Worm (Caenorhabditis elegans) whole organism, L2 larva: ENCODE results near the gene fbxa-144.

Experiments used
- C34F6.9 ChIP-seq: fragments of 150-350 bp; optimal IDR thresholded peaks from 2 replicates; lab custom pipeline; 2014; ENCODE audit warnings: missing biosample characterization, missing genetic modification characterization
- R02D3.7 ChIP-seq: fragments of 150-350 bp; optimal IDR thresholded peaks from 2 replicates; lab custom pipeline; 2014; ENCODE audit warnings: missing biosample characterization, missing genetic modification characterization
- Y55F3AM.14 ChIP-seq: fragments of 200-800 bp; sonication (Bioruptor generic); optimal IDR thresholded peaks from 2 replicates; lab custom pipeline; 2018; ENCODE audit warnings: mild to moderate bottlenecking, missing genetic modification characterization, missing compliant biosample characterization
- ZK546.5 ChIP-seq: sonication (generic microtip); optimal IDR thresholded peaks from 2 replicates; lab custom pipeline; 2017; ENCODE audit warnings: missing biosample characterization, missing genetic modification characterization
- alr-1 ChIP-seq: fragments of 150-350 bp; optimal IDR thresholded peaks from 2 replicates; lab custom pipeline; 2014; ENCODE audit warnings: missing biosample characterization, missing genetic modification characterization
- ama-1 ChIP-seq: fragments of 150-350 bp; optimal IDR thresholded peaks from 2 replicates; lab custom pipeline; 2018; ENCODE audit warnings: inconsistent platforms
- ceh-16 ChIP-seq: fragments of 150-350 bp; optimal IDR thresholded peaks from 2 replicates; lab custom pipeline; 2014; ENCODE audit warnings: missing biosample characterization, missing genetic modification characterization
- ceh-82 ChIP-seq: fragments of 150-350 bp; optimal IDR thresholded peaks from 2 replicates; lab custom pipeline; 2014; ENCODE audit warnings: missing biosample characterization, missing genetic modification characterization
- crh-2 ChIP-seq: sonication (generic microtip); optimal IDR thresholded peaks from 2 replicates; lab custom pipeline; 2017; ENCODE audit warnings: missing biosample characterization, missing genetic modification characterization
- dmd-4 ChIP-seq: sonication (generic microtip); optimal IDR thresholded peaks from 2 replicates; lab custom pipeline; 2017; ENCODE audit warnings: missing biosample characterization, missing genetic modification characterization
- egl-27 ChIP-seq: sonication (generic microtip); optimal IDR thresholded peaks from 3 replicates; lab custom pipeline; 2017; ENCODE audit warnings: missing biosample characterization, missing genetic modification reagents, missing genetic modification characterization
- elt-1 ChIP-seq: fragments of 150-350 bp; optimal IDR thresholded peaks from 2 replicates; lab custom pipeline; 2014; ENCODE audit warnings: missing biosample characterization, missing genetic modification characterization
- elt-3 ChIP-seq: sonication (generic microtip); optimal IDR thresholded peaks from 2 replicates; lab custom pipeline; 2017; ENCODE audit warnings: missing biosample characterization, missing genetic modification characterization
- fos-1 ChIP-seq: fragments of 150-350 bp; optimal IDR thresholded peaks from 2 replicates; lab custom pipeline; 2014; ENCODE audit warnings: missing biosample characterization, missing genetic modification characterization
- gmeb-1 ChIP-seq: fragments of 150-350 bp; optimal IDR thresholded peaks from 2 replicates; lab custom pipeline; 2014; ENCODE audit warnings: missing biosample characterization, missing genetic modification characterization
- lin-11 ChIP-seq: fragments of 150-350 bp; sonication (generic microtip); optimal IDR thresholded peaks from 2 replicates; lab custom pipeline; 2014; ENCODE audit warnings: missing biosample characterization, missing genetic modification characterization, inconsistent platforms, mixed read lengths
- lsy-2 ChIP-seq, 2 experiments: fragments of 150-350 bp in 1 of 2; sonication (generic microtip) in 1 of 2; optimal IDR thresholded peaks; 2 replicates each; lab custom pipeline; 2014 to 2017; ENCODE audit warnings: missing biosample characterization in 2 of 2, missing genetic modification characterization in 2 of 2
- mbf-1 ChIP-seq: sonication (generic microtip); optimal IDR thresholded peaks from 2 replicates; lab custom pipeline; 2017; ENCODE audit warnings: missing biosample characterization, missing genetic modification characterization
- mdl-1 ChIP-seq, 2 experiments: fragments of 150-350 bp in 1 of 2; sonication (generic microtip) in 1 of 2; optimal IDR thresholded peaks; 2 replicates each; lab custom pipeline; 2017; ENCODE audit warnings: missing biosample characterization in 2 of 2, missing genetic modification characterization in 2 of 2
- nhr-11 ChIP-seq: fragments of 150-350 bp; optimal IDR thresholded peaks from 2 replicates; lab custom pipeline; 2014; ENCODE audit warnings: missing biosample characterization, missing genetic modification characterization
- nhr-12 ChIP-seq: fragments of 150-350 bp; optimal IDR thresholded peaks from 2 replicates; lab custom pipeline; 2014; ENCODE audit warnings: missing biosample characterization, missing genetic modification characterization
- nhr-129 ChIP-seq: fragments of 150-350 bp; optimal IDR thresholded peaks from 2 replicates; lab custom pipeline; 2014; ENCODE audit warnings: missing biosample characterization, missing genetic modification characterization
- nhr-237 ChIP-seq: fragments of 150-350 bp; optimal IDR thresholded peaks from 2 replicates; lab custom pipeline; 2014; ENCODE audit warnings: missing biosample characterization, missing genetic modification characterization
- nhr-25 ChIP-seq: fragments of 150-350 bp; sonication (generic microtip); optimal IDR thresholded peaks from 3 replicates; lab custom pipeline; 2014; ENCODE audit warnings: missing biosample characterization, missing genetic modification characterization
- nhr-77 ChIP-seq: fragments of 150-350 bp; optimal IDR thresholded peaks from 2 replicates; lab custom pipeline; 2014; ENCODE audit warnings: missing biosample characterization, missing genetic modification characterization
- sem-4 ChIP-seq: fragments of 150-350 bp; optimal IDR thresholded peaks from 2 replicates; lab custom pipeline; 2014; ENCODE audit warnings: missing biosample characterization, missing genetic modification reagents, missing genetic modification characterization
- sma-3 ChIP-seq: sonication (generic microtip); optimal IDR thresholded peaks from 2 replicates; lab custom pipeline; 2016; ENCODE audit warnings: missing genetic modification reagents, missing genetic modification characterization, missing compliant biosample characterization
- sma-9 ChIP-seq, 2 experiments: fragments of 150-350 bp in 1 of 2; sonication (generic microtip) in 1 of 2; optimal IDR thresholded peaks; 2 replicates each; lab custom pipeline; 2014 to 2016; ENCODE audit warnings: missing genetic modification characterization in 2 of 2, mild to moderate bottlenecking in 1 of 2, missing biosample characterization in 1 of 2, missing compliant biosample characterization in 1 of 2, missing genetic modification reagents in 1 of 2, moderate library complexity in 1 of 2
- unc-39 ChIP-seq: fragments of 150-350 bp; optimal IDR thresholded peaks from 2 replicates; lab custom pipeline; 2014; ENCODE audit warnings: missing biosample characterization, missing genetic modification characterization
- unc-55 ChIP-seq: fragments of 150-350 bp; sonication (generic microtip); optimal IDR thresholded peaks from 3 replicates; lab custom pipeline; 2014; ENCODE audit warnings: missing biosample characterization, missing genetic modification reagents, missing genetic modification characterization
- ztf-1 ChIP-seq: fragments of 200-800 bp; sonication (Bioruptor generic); conservative IDR thresholded peaks from 2 replicates; pipeline ENCODE4 v1.3.6; 2022; ENCODE audit warnings: missing genetic modification characterization, missing compliant biosample characterization
- ztf-11 ChIP-seq: sonication (generic microtip); optimal IDR thresholded peaks from 2 replicates; lab custom pipeline; 2017; ENCODE audit warnings: missing biosample characterization, missing genetic modification characterization
- ztf-4 ChIP-seq: fragments of 150-350 bp; optimal IDR thresholded peaks from 2 replicates; lab custom pipeline; 2014; ENCODE audit warnings: missing biosample characterization, missing genetic modification characterization

Gene fbxa-144

DNA sequence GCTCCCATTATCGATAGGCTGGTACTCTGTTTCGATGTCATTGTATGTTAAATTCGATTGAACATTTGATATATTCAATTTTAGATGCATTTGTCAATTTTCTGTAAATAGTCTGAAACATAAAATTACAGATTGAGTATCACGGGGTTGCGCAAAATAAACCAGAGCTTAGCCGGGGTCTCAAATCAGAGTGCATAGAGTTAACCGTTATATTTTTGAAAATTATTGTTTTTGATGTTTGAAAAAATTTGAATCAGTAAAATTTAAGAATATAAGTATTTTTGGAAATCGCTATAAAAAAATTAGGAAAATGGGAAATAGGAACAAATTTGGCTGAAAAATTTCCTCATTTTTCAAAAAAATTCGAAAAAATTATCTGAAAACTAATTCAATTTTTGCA is 27.0 kb upstream of the fbxa-144 start, which contains the start of gene F10A3.17:
TSS of gene F10A3.17 (minus strand) at position 101 of the 400 bp plus-strand sequence.
- TF ChIP-seq R02D3.7 = no peak
- TF ChIP-seq gmeb-1 (tag; lab: Kevin White, UChicago) = no peak
- TF ChIP-seq unc-39 (tag; lab: Kevin White, UChicago) = no peak
- no peak for TF ChIP-seq egl-27 (tag; lab: Kevin White, UChicago)
- no peak for TF ChIP-seq fos-1 (tag; lab: Kevin White, UChicago)
- no peak for TF ChIP-seq nhr-25

DNA sequence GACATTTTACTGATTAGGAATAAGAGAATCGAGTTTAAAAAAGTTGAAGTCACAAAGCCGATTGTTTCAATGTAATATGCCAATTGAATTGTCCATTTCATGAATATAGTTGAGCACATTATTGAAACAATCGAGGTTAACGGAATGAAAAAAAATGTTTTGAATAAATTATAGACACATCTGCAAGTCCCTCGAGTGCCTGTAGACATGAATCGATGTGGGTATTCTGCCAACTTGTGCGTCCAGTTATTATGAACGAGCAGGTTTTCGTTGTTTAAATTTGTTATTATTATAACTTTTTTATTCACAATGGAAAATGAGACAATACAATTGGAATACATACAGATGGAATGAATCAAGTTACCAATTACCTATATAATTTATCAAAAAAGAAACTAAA is 25.8 kb upstream of the fbxa-144 start, which contains the start of gene str-99:
TSS of gene str-99 (minus strand) at position 101 of the 400 bp plus-strand sequence.
- TF ChIP-seq Y55F3AM.14 (GFP tag; lab: Kevin White, UChicago) (no peak), lin-11 (tag; lab: Kevin White, UChicago) (no peak), dmd-4 (tag; lab: Kevin White, UChicago) (no peak), ztf-4 (tag; lab: Kevin White, UChicago) (no peak), nhr-11 (no peak), mdl-1 (tag; optimal IDR thresholded peaks at IDR 0.05; lab: Kevin White, UChicago) (no peak), ztf-1 (no peak), ZK546.5 (tag; lab: Kevin White, UChicago) (no peak), alr-1 (no peak), nhr-77 (tag; lab: Kevin White, UChicago) (no peak)

DNA sequence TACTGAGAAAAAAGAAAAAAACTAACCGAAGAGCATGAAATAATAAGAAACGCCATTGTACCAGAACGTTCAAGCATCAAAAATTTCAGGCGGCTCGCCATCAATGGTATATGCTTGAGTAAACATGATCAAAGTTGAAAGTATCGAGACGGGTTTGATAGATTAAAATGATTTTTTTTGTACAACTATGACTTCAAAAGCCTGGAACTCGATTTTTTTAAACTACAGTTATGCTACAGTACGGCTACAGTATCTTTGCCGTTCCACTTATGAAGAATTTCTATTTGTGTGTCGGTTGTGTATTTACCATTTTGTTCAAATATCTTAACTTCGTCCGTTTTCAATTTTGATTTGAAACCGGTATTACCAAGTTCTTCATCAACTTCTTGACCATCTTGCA is 22.5 kb upstream of the fbxa-144 start, which contains the start of gene str-97:
TSS of gene str-97 (minus strand) at position 101 of the 400 bp plus-strand sequence.
- TF ChIP-seq fos-1 (tag; lab: Kevin White, UChicago) = no peak
- no peak for TF ChIP-seq unc-55 (GFP tag; lab: Kevin White, UChicago)
- no peak for TF ChIP-seq elt-3 (tag; lab: Kevin White, UChicago)
- TF ChIP-seq dmd-4 (tag; lab: Kevin White, UChicago) = no peak
- TF ChIP-seq, all 48 proteins: peak for 0

DNA sequence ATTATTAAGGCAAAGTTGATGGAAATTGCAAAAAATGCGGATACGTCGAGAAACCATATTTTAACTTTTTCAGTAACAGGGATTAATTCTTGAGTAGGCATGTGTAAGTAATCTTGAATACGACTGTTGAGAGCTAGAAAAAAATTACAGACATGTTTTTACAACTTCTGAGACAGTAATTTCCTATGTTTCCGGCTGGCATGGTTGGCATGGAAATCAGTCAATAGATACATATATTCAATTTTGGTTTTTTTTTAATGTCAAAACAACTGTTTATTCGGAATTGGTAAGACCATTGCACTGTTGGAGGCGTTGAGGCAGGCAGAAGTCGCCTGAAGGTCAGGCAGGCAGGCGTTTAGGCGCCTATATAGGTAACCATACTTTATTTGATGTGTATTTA is 20.8 kb upstream of the fbxa-144 start, which contains the start of gene str-254:
TSS of gene str-254 (minus strand) at position 101 of the 400 bp plus-strand sequence.
- TF ChIP-seq unc-39 (tag; lab: Kevin White, UChicago) (no peak), nhr-12 (no peak), ama-1 (no peak), ceh-82 (tag; lab: Kevin White, UChicago) (no peak), lsy-2 (tag; optimal IDR thresholded peaks at IDR 0.05; lab: Kevin White, UChicago) (no peak)

DNA sequence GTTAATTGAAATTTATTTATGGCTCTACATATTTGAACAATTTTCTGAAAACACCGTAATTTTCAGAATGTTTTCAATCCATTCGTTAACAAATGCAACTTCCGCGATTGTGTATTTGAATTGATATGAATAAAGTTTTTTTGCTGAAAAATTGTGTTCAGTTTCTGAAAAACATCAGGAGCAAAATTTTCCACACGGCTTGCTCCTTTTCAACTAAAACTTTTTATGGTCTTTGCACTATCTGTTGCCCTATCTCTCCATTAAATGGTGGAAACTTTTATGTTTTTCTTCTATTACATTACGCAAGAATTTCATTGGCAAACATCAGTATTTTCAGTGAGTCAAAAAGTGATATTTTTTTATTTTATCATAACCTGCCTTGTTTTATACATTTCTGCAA is 16.2 kb upstream of the fbxa-144 start, which contains the start of gene F10A3.4:
TSS of gene F10A3.4 (plus strand) at position 301 of the 400 bp plus-strand sequence.
- TF ChIP-seq dmd-4 (tag; lab: Kevin White, UChicago) = no peak
- no peak for TF ChIP-seq ceh-16

DNA sequence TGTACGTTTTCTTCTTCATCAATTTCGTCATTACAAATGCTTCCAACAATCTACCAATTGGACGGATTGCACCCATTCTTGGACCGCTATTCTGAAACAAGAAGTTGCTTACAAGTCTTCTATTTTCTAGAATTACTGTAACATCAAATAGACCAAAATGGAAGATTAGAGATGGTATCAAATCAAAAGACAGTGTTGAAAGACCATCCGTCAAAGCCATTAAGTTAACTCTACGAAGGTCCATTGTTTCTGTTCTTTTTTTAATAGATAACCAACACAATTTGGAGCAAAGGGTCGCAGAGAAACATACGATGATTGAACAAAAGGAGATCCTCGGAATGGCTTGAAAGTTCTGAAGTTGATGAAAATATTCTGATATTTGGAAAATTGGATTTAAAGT is 12.4 kb upstream of the fbxa-144 start:
- TF ChIP-seq ZK546.5 (tag; lab: Kevin White, UChicago) = no peak
- no peak for TF ChIP-seq elt-1 (tag; lab: Kevin White, UChicago)
- TF ChIP-seq mdl-1 (tag; optimal IDR thresholded peaks at IDR 0.05; lab: Kevin White, UChicago) = no peak
- TF ChIP-seq crh-2 (tag; lab: Kevin White, UChicago) = no peak
- TF ChIP-seq ama-1 = no peak
- TF ChIP-seq Y55F3AM.14 (GFP tag; lab: Kevin White, UChicago) = no peak
- TF ChIP-seq mbf-1 (tag; lab: Kevin White, UChicago) = no peak
- TF ChIP-seq nhr-237 (tag; lab: Kevin White, UChicago) = no peak

DNA sequence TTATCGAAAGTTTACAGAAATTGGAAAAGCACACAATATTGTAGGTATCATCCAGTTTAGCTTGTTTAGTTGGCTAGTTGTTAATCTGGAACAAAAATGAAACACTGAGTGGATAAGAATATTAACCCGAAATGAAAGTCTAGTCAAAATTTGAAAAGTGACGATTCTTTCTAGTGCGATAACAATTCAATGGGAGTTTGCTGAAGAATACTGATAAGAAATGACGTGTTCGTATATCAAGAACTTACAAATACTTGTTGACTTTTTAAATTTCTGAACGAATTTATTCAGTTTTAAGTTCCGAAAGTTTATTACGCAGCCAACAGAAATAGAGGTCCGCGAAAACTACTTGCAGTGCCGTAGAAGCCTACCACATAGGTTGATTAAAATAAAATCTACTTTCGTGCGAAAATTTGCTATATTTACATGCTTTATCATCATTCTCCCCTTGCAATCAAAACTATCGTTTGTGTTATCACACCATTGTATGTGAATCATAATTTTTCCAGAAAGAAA is 10.5 kb upstream of the fbxa-144 start, which contains the start of gene fbxa-88:
TSS of gene fbxa-88 (minus strand) at position 51 of the 516 bp plus-strand sequence.
- TF ChIP-seq C34F6.9 (tag; lab: Kevin White, UChicago) = no peak
- TF ChIP-seq elt-3 (tag; lab: Kevin White, UChicago) = no peak
- TF ChIP-seq nhr-129 = no peak
- TF ChIP-seq mdl-1 (tag; optimal IDR thresholded peaks at IDR 0.05; lab: Kevin White, UChicago) = no peak
- no peak for TF ChIP-seq sma-3 (GFP tag; lab: Kevin White, UChicago)
- TF ChIP-seq nhr-25 = no peak
- TF ChIP-seq sma-9 (GFP tag; optimal IDR thresholded peaks at IDR 0.05; lab: Kevin White, UChicago) = peak; percentile 17
- TF ChIP-seq sma-9 (tag; optimal IDR thresholded peaks at IDR 0.05; lab: Kevin White, UChicago) = no peak
- peak; percentile 77 for TF ChIP-seq fos-1 (tag; lab: Kevin White, UChicago)
- TF ChIP-seq sem-4 (tag; lab: Kevin White, UChicago) = no peak
- no peak for TF ChIP-seq mbf-1 (tag; lab: Kevin White, UChicago)
- no peak for TF ChIP-seq nhr-11
- no peak for TF ChIP-seq ceh-82 (tag; lab: Kevin White, UChicago)
- TF ChIP-seq ama-1 = no peak
- no peak for TF ChIP-seq ztf-11 (tag; lab: Kevin White, UChicago)
